Worm (Caenorhabditis elegans): ENCODE results near the gene R02F2.1.

The R02F2.1 gene

DNA sequence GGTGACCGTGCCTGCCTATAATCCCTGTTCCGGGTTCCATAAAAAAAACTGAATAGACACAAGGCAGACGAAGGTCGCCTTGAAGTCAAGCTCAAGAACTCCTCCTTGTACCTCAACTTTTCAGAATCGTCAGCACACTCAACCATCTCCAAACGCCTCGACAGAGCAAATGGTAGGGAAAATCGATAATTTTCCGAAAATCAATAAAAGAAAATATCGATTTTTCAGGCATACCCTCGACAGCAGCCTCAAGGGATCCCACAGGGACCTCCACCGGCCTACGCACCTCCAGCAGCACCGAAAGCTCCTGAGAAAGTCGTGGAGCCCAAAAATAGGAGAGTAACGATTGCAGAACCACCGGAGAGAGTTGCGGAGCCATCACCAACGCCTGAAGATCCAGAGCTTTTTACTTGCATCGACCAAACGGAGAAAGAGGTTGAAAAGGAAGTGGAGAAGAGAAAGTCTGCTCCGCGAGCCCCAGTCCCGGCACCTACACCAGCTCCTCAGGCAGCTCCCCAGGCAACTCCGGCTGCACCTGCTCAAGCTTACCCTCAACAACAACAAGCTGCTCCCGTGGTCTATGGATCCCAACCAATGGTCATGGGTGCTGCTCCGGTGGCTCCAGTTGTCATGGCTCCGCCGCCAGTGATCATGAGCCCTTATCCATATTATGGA is 22.1 kb upstream of the R02F2.1 start:
- no peak for TF ChIP-seq ztf-29 (GFP tag; IDR thresholded peaks at IDR 0.05)
- TF ChIP-seq ztf-23 (GFP tag; IDR thresholded peaks at IDR 0.05), result no peak
- peak; percentile 74 for TF ChIP-seq T22C8.4 (GFP tag; IDR thresholded peaks at IDR 0.05)
- TF ChIP-seq ref-1 (GFP tag; conservative IDR thresholded peaks at IDR 0.05), result no peak

DNA sequence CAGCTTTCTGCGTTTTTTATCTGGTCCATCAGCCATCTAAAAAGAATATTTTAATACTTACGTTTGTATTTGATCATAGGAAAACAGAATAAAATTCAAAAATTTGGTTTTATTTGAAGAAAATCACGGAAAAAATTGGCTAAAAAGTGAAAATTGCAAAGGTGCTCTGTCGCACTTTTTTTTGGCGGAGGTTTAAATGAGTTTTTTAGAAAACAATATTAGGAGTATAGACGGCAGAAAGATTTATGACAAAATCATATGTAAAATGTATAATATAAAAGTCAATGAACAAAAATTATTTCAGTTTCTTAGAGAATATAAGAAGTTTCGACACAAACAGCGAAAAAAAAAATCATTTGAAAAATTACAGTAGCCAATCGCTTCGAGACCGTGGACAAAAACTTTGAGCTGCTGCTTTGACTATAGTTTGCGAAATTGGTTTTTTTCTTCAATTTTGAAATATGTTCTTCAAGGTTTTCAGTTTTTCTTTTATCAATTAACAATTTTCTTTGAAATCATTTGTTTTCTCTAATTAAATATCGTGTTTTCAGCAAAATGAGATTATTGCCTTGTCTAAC is 17.9 kb upstream of the R02F2.1 start, which contains the start of the genes R02F2.7 and R02F2.4:
R02F2.7 (minus strand) TSS at position 36 of the 578 bp plus-strand sequence.
R02F2.4 (plus strand) TSS at position 552 of the 578 bp plus-strand sequence.
- TF ChIP-seq cog-1 (tag; optimal IDR thresholded peaks at IDR 0.05), result no peak
- no peak for TF ChIP-seq tab-1 (GFP tag; IDR thresholded peaks at IDR 0.05)
- TF ChIP-seq med-1 (GFP tag; optimal IDR thresholded peaks at IDR 0.05; ENCODE audit: insufficient read depth), result no peak
- no peak for TF ChIP-seq T22C8.4 (GFP tag; IDR thresholded peaks at IDR 0.05)

DNA sequence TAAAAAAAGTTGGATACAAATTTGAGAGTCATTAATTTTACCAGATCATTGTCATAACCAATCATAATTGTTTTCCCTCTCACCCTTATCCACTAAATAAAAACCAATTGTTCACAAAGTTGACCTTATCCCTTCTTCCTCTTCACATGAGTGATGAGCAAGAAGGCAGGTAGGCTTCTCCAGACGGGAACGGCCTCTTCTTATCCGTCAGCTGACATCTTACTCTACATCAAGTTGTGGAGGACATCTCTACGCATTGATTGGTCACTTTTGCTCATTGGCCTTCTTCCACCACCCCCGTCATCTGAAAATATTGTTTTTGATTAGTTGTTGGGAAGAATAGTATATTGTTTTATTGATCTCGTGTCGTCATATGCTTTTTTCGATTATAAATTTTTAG is 15.3 kb upstream of the R02F2.1 start:
- TF ChIP-seq ztf-23 (GFP tag; IDR thresholded peaks at IDR 0.05), result no peak
- no peak for TF ChIP-seq flt-1 (GFP tag; IDR thresholded peaks at IDR 0.05)
- no peak for TF ChIP-seq T22C8.4 (GFP tag; IDR thresholded peaks at IDR 0.05)
- TF ChIP-seq cog-1 (tag; optimal IDR thresholded peaks at IDR 0.05), result no peak
- no peak for TF ChIP-seq klf-2 (GFP tag; conservative IDR thresholded peaks at IDR 0.05)
- TF ChIP-seq med-1 (GFP tag; optimal IDR thresholded peaks at IDR 0.05; ENCODE audit: insufficient read depth), result no peak

DNA sequence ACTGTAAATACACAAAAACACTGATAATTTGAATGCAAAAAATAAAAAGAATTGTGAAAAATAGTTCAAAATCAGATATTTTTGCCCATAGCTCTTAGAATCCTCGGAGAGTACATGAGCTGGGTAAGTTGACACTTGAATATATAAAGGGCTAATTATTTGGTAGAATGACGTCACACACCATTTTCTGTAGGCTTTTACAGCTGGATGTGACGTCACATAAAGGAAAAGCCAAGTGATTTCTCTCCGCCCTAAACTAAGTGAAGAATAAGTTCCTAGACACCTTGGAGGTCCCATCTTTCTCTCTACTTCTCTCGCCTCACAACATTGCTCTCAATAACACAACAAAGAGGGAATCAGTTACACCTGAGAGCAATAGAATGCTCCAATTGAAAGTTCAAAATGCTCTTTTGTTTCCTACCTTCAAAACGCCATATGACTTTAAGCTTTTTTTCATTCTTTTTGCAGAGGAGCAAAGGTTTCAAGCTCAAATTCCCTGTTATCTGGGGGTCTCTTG is 14.5 kb upstream of the R02F2.1 start, which contains the start of gene osg-1:
osg-1 (plus strand) TSS at position 467 of the 517 bp plus-strand sequence.
- TF ChIP-seq tab-1 (GFP tag; IDR thresholded peaks at IDR 0.05) (no peak), cog-1 (tag; optimal IDR thresholded peaks at IDR 0.05) (no peak), klf-2 (GFP tag; conservative IDR thresholded peaks at IDR 0.05) (no peak), ztf-23 (GFP tag; IDR thresholded peaks at IDR 0.05) (no peak), flt-1 (GFP tag; IDR thresholded peaks at IDR 0.05) (no peak), T22C8.4 (GFP tag; IDR thresholded peaks at IDR 0.05) (no peak), ztf-29 (GFP tag; IDR thresholded peaks at IDR 0.05) (no peak), ref-1 (GFP tag; conservative IDR thresholded peaks at IDR 0.05) (no peak), med-1 (GFP tag; optimal IDR thresholded peaks at IDR 0.05; ENCODE audit: insufficient read depth) (no peak)

DNA sequence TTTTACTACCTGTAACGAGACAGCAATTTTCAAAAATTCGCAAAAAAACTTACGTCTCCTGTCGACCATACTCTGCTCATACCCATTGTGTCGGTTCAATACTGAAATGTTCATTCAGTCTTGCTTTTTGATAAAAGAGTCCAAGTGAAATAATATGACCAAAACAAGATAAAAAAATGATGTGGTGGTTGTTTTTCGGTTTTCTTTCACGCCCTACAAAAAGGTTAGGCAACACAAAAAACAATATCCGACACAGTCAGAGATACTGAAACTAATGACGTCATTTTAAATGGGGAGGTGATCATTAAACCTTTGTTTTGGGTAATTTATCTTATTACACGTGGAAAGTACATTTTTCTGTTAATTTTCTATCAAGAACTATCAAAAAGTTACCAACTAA is 6.5 kb upstream of the R02F2.1 start, which contains the start of gene R02F2.8:
R02F2.8 (minus strand) TSS at position 101 of the 400 bp plus-strand sequence.
- TF ChIP-seq med-1 (GFP tag; optimal IDR thresholded peaks at IDR 0.05; ENCODE audit: insufficient read depth), result no peak
- TF ChIP-seq T22C8.4 (GFP tag; IDR thresholded peaks at IDR 0.05), result no peak
- TF ChIP-seq ztf-23 (GFP tag; IDR thresholded peaks at IDR 0.05), result no peak
- TF ChIP-seq tab-1 (GFP tag; IDR thresholded peaks at IDR 0.05), result no peak
- no peak for TF ChIP-seq cog-1 (tag; optimal IDR thresholded peaks at IDR 0.05)
- TF ChIP-seq klf-2 (GFP tag; conservative IDR thresholded peaks at IDR 0.05), result no peak
- TF ChIP-seq flt-1 (GFP tag; IDR thresholded peaks at IDR 0.05), result no peak
- TF ChIP-seq ztf-29 (GFP tag; IDR thresholded peaks at IDR 0.05), result no peak
- no peak for TF ChIP-seq ref-1 (GFP tag; conservative IDR thresholded peaks at IDR 0.05)

DNA sequence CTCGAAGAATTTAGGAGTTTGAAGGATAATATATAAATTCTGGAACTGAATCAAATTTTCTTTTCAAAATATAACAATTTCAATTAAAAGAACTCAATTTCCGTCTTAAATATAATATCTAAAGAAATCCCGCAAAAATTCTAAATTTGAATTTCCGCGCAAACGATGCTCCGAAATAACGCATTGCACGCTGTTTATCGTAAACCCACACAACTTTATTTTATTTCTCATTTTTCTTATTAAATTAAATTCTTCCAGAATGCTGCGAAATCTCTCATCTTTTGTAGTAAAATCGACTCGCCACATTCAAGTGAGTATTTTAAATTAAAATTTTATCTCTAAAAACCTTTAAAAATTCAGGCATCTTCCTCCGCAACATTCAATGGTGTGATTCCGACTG is 2.7 kb upstream of the R02F2.1 start, which contains the start of gene R02F2.9:
R02F2.9 (plus strand) TSS at position 218 of the 400 bp plus-strand sequence.
- TF ChIP-seq flt-1 (GFP tag; IDR thresholded peaks at IDR 0.05) (0 out of 2 replicates have a peak, but pooled peaks have one; percentile 36), cog-1 (tag; optimal IDR thresholded peaks at IDR 0.05) (no peak)

DNA sequence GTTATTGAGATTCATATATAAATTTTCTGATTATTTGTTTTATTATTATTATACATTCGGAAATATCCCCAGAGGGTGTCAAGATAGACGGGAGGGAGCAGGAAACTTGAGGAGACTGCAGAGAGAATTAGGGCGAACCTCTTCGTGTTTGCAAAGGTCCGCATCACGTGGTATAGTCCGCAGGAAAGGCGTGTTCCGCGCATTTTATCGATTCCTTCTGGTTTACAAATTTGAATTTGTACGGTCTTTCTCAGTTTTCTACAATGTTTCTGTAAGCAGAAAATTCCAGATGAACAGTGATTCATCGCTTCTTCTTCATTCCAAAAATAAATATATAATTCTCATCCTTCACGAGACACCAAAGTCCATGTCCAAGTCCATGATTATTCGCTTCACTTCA is 1.7 kb upstream of the R02F2.1 start:
- TF ChIP-seq flt-1 (GFP tag; IDR thresholded peaks at IDR 0.05) (no peak), ztf-29 (GFP tag; IDR thresholded peaks at IDR 0.05) (no peak), T22C8.4 (GFP tag; IDR thresholded peaks at IDR 0.05) (no peak; the same call in 1 of the 2 replicates), cog-1 (tag; optimal IDR thresholded peaks at IDR 0.05) (no peak), klf-2 (GFP tag; conservative IDR thresholded peaks at IDR 0.05) (no peak), ref-1 (GFP tag; conservative IDR thresholded peaks at IDR 0.05) (no peak), ztf-23 (GFP tag; IDR thresholded peaks at IDR 0.05) (no peak), tab-1 (GFP tag; IDR thresholded peaks at IDR 0.05) (no peak), med-1 (GFP tag; optimal IDR thresholded peaks at IDR 0.05; ENCODE audit: insufficient read depth) (no peak)

DNA sequence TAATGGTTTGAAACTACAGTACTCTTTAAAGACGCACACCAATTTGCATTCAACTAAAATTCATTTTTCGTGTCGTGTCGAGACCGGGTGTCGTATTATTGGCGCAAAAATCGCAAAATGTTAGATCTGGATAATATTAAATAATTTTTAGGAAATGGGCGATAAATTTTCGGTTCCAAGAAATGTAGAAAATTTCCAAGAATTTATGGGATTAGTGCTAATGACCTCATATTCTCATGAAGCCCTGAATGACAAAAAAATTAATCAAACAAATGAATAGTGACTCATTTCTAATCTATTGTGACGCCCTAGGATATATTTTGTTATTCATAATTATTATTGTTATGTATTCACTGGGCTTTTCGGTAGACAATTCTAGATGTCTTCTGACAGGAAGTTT is 953 bp upstream of the R02F2.1 start:
- TF ChIP-seq ref-1 (GFP tag; conservative IDR thresholded peaks at IDR 0.05) (no peak), med-1 (GFP tag; optimal IDR thresholded peaks at IDR 0.05; ENCODE audit: insufficient read depth) (no peak), T22C8.4 (GFP tag; IDR thresholded peaks at IDR 0.05) (no peak), flt-1 (GFP tag; IDR thresholded peaks at IDR 0.05) (no peak), klf-2 (GFP tag; conservative IDR thresholded peaks at IDR 0.05) (no peak), tab-1 (GFP tag; IDR thresholded peaks at IDR 0.05) (no peak), ztf-23 (GFP tag; IDR thresholded peaks at IDR 0.05) (no peak), cog-1 (tag; optimal IDR thresholded peaks at IDR 0.05) (no peak), ztf-29 (GFP tag; IDR thresholded peaks at IDR 0.05) (no peak)

DNA sequence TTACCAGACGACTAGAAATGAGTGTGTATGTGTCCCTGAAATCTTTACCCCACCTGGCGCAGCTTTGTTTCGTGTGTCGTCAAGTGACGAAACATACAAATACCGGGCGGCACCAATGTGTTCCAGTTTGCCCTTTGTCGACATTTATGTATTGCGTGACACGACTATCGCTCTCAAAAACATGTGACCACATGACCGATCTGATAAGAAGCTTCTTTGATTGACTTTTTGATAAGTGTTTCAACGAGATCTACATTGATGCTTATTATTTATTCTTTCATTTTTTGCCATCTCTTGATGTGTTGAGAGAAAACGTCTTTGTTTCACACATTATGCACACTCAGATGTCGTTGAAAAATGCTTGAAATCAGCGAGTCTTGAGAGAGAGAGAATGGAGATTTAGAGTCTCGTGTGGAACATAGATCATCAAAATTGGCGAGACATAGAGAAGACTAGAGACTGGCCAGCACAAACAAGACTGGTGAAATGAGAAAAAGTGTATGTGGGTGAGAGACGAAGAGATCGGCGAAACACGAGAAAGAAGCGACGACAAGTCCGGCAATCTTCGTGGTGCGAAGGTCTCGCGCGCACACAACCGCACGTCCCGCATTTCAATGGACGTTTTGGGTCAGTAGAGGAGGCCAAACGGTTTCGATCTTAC is 1.4 kb downstream of the R02F2.1 start:
- peak; percentile 43; the same call in 1 of the 2 replicates for TF ChIP-seq ref-1 (GFP tag; conservative IDR thresholded peaks at IDR 0.05)
- TF ChIP-seq T22C8.4 (GFP tag; IDR thresholded peaks at IDR 0.05), result no peak
- TF ChIP-seq cog-1 (tag; optimal IDR thresholded peaks at IDR 0.05), result peak; percentile 56
- TF ChIP-seq ztf-23 (GFP tag; IDR thresholded peaks at IDR 0.05), result no peak
